Worm (Caenorhabditis elegans) whole organism, L4 larva: ENCODE results near the gene clic-1.
A peak's percentile ranks its signal among the peaks of the same experiment; 100 is the strongest.

ENCODE experiments used
- D1046.2 ChIP-seq: fragments of 200-800 bp; sonication (Bioruptor generic); IDR thresholded peaks from 2 replicates; pipeline ENCODE4 v1.3.6; 2022; ENCODE audit warnings: missing genetic modification characterization, missing compliant biosample characterization
- T20F7.1 ChIP-seq: fragments of 200-800 bp; sonication (Bioruptor generic); optimal IDR thresholded peaks from 2 replicates; lab custom pipeline; 2018; ENCODE audit warnings: mild to moderate bottlenecking, missing genetic modification characterization, missing compliant biosample characterization
- T26A8.4 ChIP-seq: fragments of 200-800 bp; sonication (Bioruptor generic); IDR thresholded peaks from 2 replicates; pipeline ENCODE4 v1.3.6; 2022; ENCODE audit warnings: missing genetic modification characterization, missing compliant biosample characterization
- Y105C5A.15 ChIP-seq: fragments of 200-800 bp; sonication (Bioruptor generic); IDR thresholded peaks from 2 replicates; pipeline ENCODE4 v1.3.6; 2022; ENCODE audit warnings: missing genetic modification characterization, missing compliant biosample characterization
- aha-1 ChIP-seq: fragments of 150-350 bp; peaks from one replicate; lab custom pipeline; 2014; ENCODE audit warnings: missing biosample characterization, missing genetic modification characterization
- attf-4 ChIP-seq: sonication (generic microtip); optimal IDR thresholded peaks from 3 replicates; lab custom pipeline; 2017; ENCODE audit warnings: missing biosample characterization, missing genetic modification characterization
- ceh-20 ChIP-seq: fragments of 200-800 bp; sonication (Bioruptor generic); IDR thresholded peaks from 2 replicates; pipeline ENCODE4 v1.3.6; 2022; ENCODE audit warnings: missing genetic modification reagents, missing genetic modification characterization, missing compliant biosample characterization
- ceh-28 ChIP-seq: fragments of 150-350 bp; optimal IDR thresholded peaks from 2 replicates; lab custom pipeline; 2014; ENCODE audit warnings: missing biosample characterization, missing genetic modification reagents, missing genetic modification characterization
- ceh-44 ChIP-seq: fragments of 200-800 bp; sonication (Bioruptor generic); IDR thresholded peaks from 2 replicates; pipeline ENCODE4 v1.3.6; 2022; ENCODE audit warnings: missing genetic modification reagents, missing genetic modification characterization, missing compliant biosample characterization
- ceh-62 ChIP-seq: sonication (generic microtip); optimal IDR thresholded peaks from 2 replicates; lab custom pipeline; 2017; ENCODE audit warnings: missing biosample characterization, missing genetic modification characterization
- ceh-82 ChIP-seq: sonication (generic microtip); optimal IDR thresholded peaks from 2 replicates; lab custom pipeline; 2017; ENCODE audit warnings: missing biosample characterization, missing genetic modification characterization
- daf-16 ChIP-seq, 3 experiments: sonication (generic microtip); optimal IDR thresholded peaks; 2 replicates each; lab custom pipeline; 2016 to 2017; ENCODE audit warnings: missing genetic modification characterization in 3 of 3, missing genetic modification reagents in 3 of 3, mild to moderate bottlenecking in 2 of 3, missing compliant biosample characterization in 2 of 3, missing biosample characterization in 1 of 3, moderate library complexity in 1 of 3
- dmd-6 ChIP-seq: fragments of 200-800 bp; sonication (Bioruptor generic); IDR thresholded peaks from 2 replicates; pipeline ENCODE4 v1.3.6; 2022; ENCODE audit warnings: missing genetic modification reagents, missing genetic modification characterization, missing compliant biosample characterization
- dmd-9 ChIP-seq: fragments of 200-800 bp; sonication (Bioruptor generic); IDR thresholded peaks from 2 replicates; pipeline ENCODE4 v1.3.6; 2022; ENCODE audit warnings: missing genetic modification reagents, missing genetic modification characterization, missing compliant biosample characterization
- dve-1 ChIP-seq: sonication (generic microtip); optimal IDR thresholded peaks from 2 replicates; lab custom pipeline; 2017; ENCODE audit warnings: antibody characterized with exemption, mild to moderate bottlenecking, missing genetic modification characterization, missing compliant biosample characterization; ENCODE audit not compliant: insufficient read depth
- fkh-10 ChIP-seq: fragments of 150-350 bp; optimal IDR thresholded peaks from 2 replicates; lab custom pipeline; 2014; ENCODE audit warnings: missing biosample characterization, missing genetic modification reagents, missing genetic modification characterization
- hlh-11 ChIP-seq: fragments of 200-800 bp; sonication (Bioruptor generic); optimal IDR thresholded peaks from 2 replicates; lab custom pipeline; 2018; ENCODE audit warnings: mild to moderate bottlenecking, missing genetic modification characterization, missing compliant biosample characterization
- hlh-30 ChIP-seq: sonication (generic microtip); optimal IDR thresholded peaks from 2 replicates; lab custom pipeline; 2017; ENCODE audit warnings: antibody characterized with exemption, mild to moderate bottlenecking, missing genetic modification characterization, missing compliant biosample characterization; ENCODE audit not compliant: insufficient read depth
- lin-1 ChIP-seq: fragments of 200-800 bp; sonication (Bioruptor generic); IDR thresholded peaks from 2 replicates; pipeline ENCODE4 v1.3.6; 2022; ENCODE audit warnings: missing genetic modification reagents, missing genetic modification characterization, missing compliant biosample characterization
- lin-13 ChIP-seq: fragments of 150-350 bp; optimal IDR thresholded peaks from 2 replicates; lab custom pipeline; 2014; ENCODE audit warnings: missing biosample characterization, missing genetic modification reagents, missing genetic modification characterization
- lin-15B ChIP-seq: fragments of 150-350 bp; sonication (generic microtip); optimal IDR thresholded peaks from 3 replicates; lab custom pipeline; 2014; ENCODE audit warnings: missing biosample characterization, missing genetic modification characterization
- lin-29 ChIP-seq: fragments of 200-800 bp; sonication (Bioruptor generic); IDR thresholded peaks from 2 replicates; pipeline ENCODE4 v1.3.6; 2022; ENCODE audit warnings: missing genetic modification reagents, missing genetic modification characterization, missing compliant biosample characterization
- lin-38 ChIP-seq: fragments of 200-800 bp; sonication (Bioruptor generic); IDR thresholded peaks from 2 replicates; pipeline ENCODE4 v1.3.6; 2022; ENCODE audit warnings: missing genetic modification reagents, missing genetic modification characterization, missing compliant biosample characterization
- lsy-2 ChIP-seq, 2 experiments: fragments of 150-350 bp in 1 of 2; sonication (generic microtip) in 1 of 2; optimal IDR thresholded peaks; 2 replicates each; lab custom pipeline; 2014 to 2017; ENCODE audit warnings: missing biosample characterization in 2 of 2, missing genetic modification characterization in 2 of 2
- mdl-1 ChIP-seq, 2 experiments: fragments of 150-350 bp in 1 of 2; sonication (generic microtip) in 1 of 2; optimal IDR thresholded peaks; 2 replicates each; lab custom pipeline; 2014 to 2017; ENCODE audit warnings: missing biosample characterization in 2 of 2, missing genetic modification characterization in 2 of 2
- mdt-29 ChIP-seq: fragments of 200-800 bp; sonication (Bioruptor generic); IDR thresholded peaks from 2 replicates; pipeline ENCODE4 v1.3.6; 2022; ENCODE audit warnings: missing genetic modification reagents, missing genetic modification characterization, missing compliant biosample characterization
- mep-1 ChIP-seq: fragments of 150-350 bp; sonication (generic microtip); optimal IDR thresholded peaks from 3 replicates; lab custom pipeline; 2014; ENCODE audit warnings: missing biosample characterization, missing genetic modification characterization
- mxl-2 ChIP-seq: fragments of 200-800 bp; sonication (Bioruptor generic); conservative IDR thresholded peaks from 2 replicates; pipeline ENCODE4 v1.3.6; 2022; ENCODE audit warnings: missing genetic modification reagents, missing genetic modification characterization, missing compliant biosample characterization
- mxl-3 ChIP-seq: fragments of 200-800 bp; sonication (Bioruptor generic); optimal IDR thresholded peaks from 2 replicates; lab custom pipeline; 2018; ENCODE audit warnings: mild to moderate bottlenecking, missing genetic modification characterization, missing compliant biosample characterization
- nhr-102 ChIP-seq: sonication (generic microtip); optimal IDR thresholded peaks from 2 replicates; lab custom pipeline; 2016; ENCODE audit warnings: mild to moderate bottlenecking, missing genetic modification characterization, moderate library complexity, missing compliant biosample characterization
- nhr-11 ChIP-seq: fragments of 150-350 bp; optimal IDR thresholded peaks from 2 replicates; lab custom pipeline; 2014; ENCODE audit warnings: missing biosample characterization, missing genetic modification characterization
- nhr-25 ChIP-seq: sonication (generic microtip); optimal IDR thresholded peaks from 2 replicates; lab custom pipeline; 2017; ENCODE audit warnings: missing genetic modification characterization, mild to moderate bottlenecking, missing compliant biosample characterization, antibody characterized with exemption, moderate library complexity, borderline replicate concordance; ENCODE audit not compliant: insufficient read depth
- nhr-28 ChIP-seq: fragments of 150-350 bp; optimal IDR thresholded peaks from 2 replicates; lab custom pipeline; 2014; ENCODE audit warnings: missing biosample characterization, missing genetic modification characterization
- nhr-41 ChIP-seq: fragments of 200-800 bp; sonication (Bioruptor generic); IDR thresholded peaks from 2 replicates; pipeline ENCODE4 v1.3.6; 2022; ENCODE audit warnings: missing genetic modification reagents, missing genetic modification characterization, missing compliant biosample characterization
- nhr-48 ChIP-seq: sonication (generic microtip); optimal IDR thresholded peaks from 2 replicates; lab custom pipeline; 2016; ENCODE audit warnings: mild to moderate bottlenecking, missing genetic modification characterization, missing compliant biosample characterization
- nhr-76 ChIP-seq: fragments of 150-350 bp; optimal IDR thresholded peaks from 2 replicates; lab custom pipeline; 2014; ENCODE audit warnings: missing biosample characterization, missing genetic modification characterization
- nhr-77 ChIP-seq: fragments of 150-350 bp; optimal IDR thresholded peaks from 2 replicates; lab custom pipeline; 2014; ENCODE audit warnings: missing biosample characterization, missing genetic modification characterization
- pha-4 ChIP-seq, 2 experiments: fragments of 150-350 bp in 1 of 2; fragments of 200-800 bp in 1 of 2; sonication (Bioruptor generic) in 1 of 2; IDR thresholded peaks in 1 of 2; optimal IDR thresholded peaks in 1 of 2; 2 replicates each; pipeline versions ENCODE4 v1.3.6 to Lab custom; 2014 to 2022; ENCODE audit warnings: missing genetic modification characterization in 2 of 2, missing genetic modification reagents in 2 of 2, missing biosample characterization in 1 of 2, missing compliant biosample characterization in 1 of 2
- pqm-1 ChIP-seq: sonication (generic microtip); optimal IDR thresholded peaks from 2 replicates; lab custom pipeline; 2017; ENCODE audit warnings: missing biosample characterization, missing genetic modification characterization
- saeg-2 ChIP-seq: fragments of 200-800 bp; sonication (Bioruptor generic); IDR thresholded peaks from 2 replicates; pipeline ENCODE4 v1.3.6; 2022; ENCODE audit warnings: missing genetic modification reagents, missing genetic modification characterization, missing compliant biosample characterization
- set-16 ChIP-seq: fragments of 200-800 bp; sonication (Bioruptor generic); IDR thresholded peaks from 2 replicates; pipeline ENCODE4 v1.3.6; 2022; ENCODE audit warnings: missing genetic modification reagents, missing genetic modification characterization, missing compliant biosample characterization
- tag-97 ChIP-seq: fragments of 200-800 bp; sonication (Bioruptor generic); IDR thresholded peaks from 2 replicates; pipeline ENCODE4 v1.3.6; 2022; ENCODE audit warnings: missing genetic modification characterization, missing compliant biosample characterization
- tra-1 ChIP-seq: fragments of 200-800 bp; sonication (Bioruptor generic); IDR thresholded peaks from 2 replicates; pipeline ENCODE4 v1.3.6; 2022; ENCODE audit warnings: missing genetic modification reagents, missing genetic modification characterization, missing compliant biosample characterization
- unc-39 ChIP-seq: sonication (generic microtip); optimal IDR thresholded peaks from 2 replicates; lab custom pipeline; 2017; ENCODE audit warnings: missing biosample characterization, missing genetic modification characterization
- ztf-7 ChIP-seq: fragments of 150-350 bp; optimal IDR thresholded peaks from 2 replicates; lab custom pipeline; 2014; ENCODE audit warnings: missing biosample characterization, missing genetic modification characterization

The clic-1 gene

DNA sequence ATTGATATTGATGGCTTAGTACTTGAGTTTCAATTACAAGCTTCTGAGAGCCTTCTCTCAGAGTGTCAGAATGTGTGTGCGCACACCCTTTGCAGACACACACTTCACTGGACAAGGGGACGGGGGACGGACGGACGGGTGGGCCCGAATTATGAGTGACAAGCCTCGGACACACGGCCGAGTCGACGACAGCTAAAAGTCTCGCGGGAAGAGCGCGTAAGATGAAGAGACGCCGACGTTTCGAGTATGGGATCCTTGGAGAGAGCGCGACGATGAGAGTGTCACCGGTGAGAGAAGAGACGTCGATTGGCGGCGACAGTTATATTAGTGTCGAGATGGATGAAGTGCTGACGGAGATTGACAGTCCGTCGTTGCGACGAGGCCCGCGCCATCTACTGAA lies 11.2 kb upstream of the clic-1 start (continued):
- no peak for TF ChIP-seq lin-15B (tag; lab: Kevin White, UChicago)

DNA sequence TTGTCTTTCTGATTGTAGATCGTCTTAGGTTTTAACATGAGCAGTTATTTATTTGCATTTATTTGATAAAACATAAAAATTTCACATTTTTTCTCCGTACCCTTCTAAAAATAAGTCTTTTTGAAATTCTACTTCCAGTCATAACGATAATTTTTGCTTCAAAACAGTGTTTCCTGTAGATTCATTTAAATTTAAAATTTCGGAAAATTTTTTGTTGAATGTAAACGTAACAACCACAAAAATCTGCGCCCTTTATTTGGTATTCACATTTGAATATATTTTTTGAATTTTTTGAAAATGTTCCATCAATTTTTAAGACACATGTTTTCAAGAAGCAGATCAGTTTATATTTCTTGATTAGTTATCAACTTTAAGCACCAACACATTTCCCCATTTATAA lies 10.7 kb upstream of the clic-1 start:
- no peak for TF ChIP-seq unc-39
- no peak for TF ChIP-seq nhr-41 (GFP tag; lab: Robert Waterston, UW)
- no peak for TF ChIP-seq nhr-25 (tag; lab: Kevin White, UChicago)
- TF ChIP-seq aha-1 (tag; lab: Kevin White, UChicago): peak; percentile 92
- TF ChIP-seq dmd-9 (GFP tag; lab: Robert Waterston, UW): no peak

DNA sequence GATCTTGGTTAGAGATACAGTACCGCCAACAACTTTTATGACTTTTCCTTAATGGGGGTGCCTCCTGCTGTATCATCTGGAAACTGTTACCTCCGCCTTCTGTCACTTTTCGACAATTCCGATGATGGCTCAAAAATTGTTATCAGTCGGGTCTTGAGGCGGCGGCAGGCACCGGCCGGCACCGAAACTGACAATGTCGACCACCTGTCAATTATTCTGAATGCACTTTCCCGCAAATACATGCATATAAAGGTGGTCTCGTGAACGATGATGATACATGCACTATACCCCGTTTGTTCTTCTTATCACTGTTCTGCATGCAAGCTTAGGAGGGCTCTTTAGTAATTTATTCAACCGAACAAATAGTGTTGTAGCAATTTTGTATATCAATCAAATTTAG lies 9.4 kb upstream of the clic-1 start:
- TF ChIP-seq unc-39 (no peak), ceh-44 (GFP tag; lab: Robert Waterston, UW) (no peak), ceh-62 (tag; lab: Kevin White, UChicago) (no peak), lin-1 (GFP tag; lab: Robert Waterston, UW) (peak; percentile 94), Y105C5A.15 (no peak), pha-4 (GFP tag; IDR thresholded peaks at IDR 0.05; lab: Robert Waterston, UW) (peak; percentile 83), pha-4 (tag; optimal IDR thresholded peaks at IDR 0.05; lab: Kevin White, UChicago) (no peak), T26A8.4 (GFP tag; lab: Robert Waterston, UW) (0 out of 2 replicates have a peak, but pooled peaks have one; percentile 47), tra-1 (GFP tag; lab: Robert Waterston, UW) (peak; percentile 100), hlh-30 (tag; lab: Kevin White, UChicago) (peak; percentile 58), saeg-2 (peak; percentile 80; the same call in 1 of the 2 replicates), mxl-3 (peak; percentile 49), lsy-2 (tag; optimal IDR thresholded peaks at IDR 0.05; lab: Kevin White, UChicago) (peak in 1 of 2 experiments; percentile 8), lin-13 (GFP tag; lab: Kevin White, UChicago) (no peak), aha-1 (tag; lab: Kevin White, UChicago) (peak; percentile 50), D1046.2 (GFP tag; lab: Robert Waterston, UW) (no peak), lin-38 (GFP tag; lab: Robert Waterston, UW) (no peak), mep-1 (peak; percentile 53), nhr-28 (peak; percentile 75), set-16 (GFP tag; lab: Robert Waterston, UW) (peak; percentile 41; the same call in 1 of the 2 replicates), T20F7.1 (GFP tag; lab: Kevin White, UChicago) (peak; percentile 37), pqm-1 (tag; lab: Kevin White, UChicago) (peak; percentile 53), mdl-1 (tag; optimal IDR thresholded peaks at IDR 0.05; lab: Kevin White, UChicago) (peak in 1 of 2 experiments; percentile 2), mxl-2 (GFP tag; lab: Robert Waterston, UW) (0 out of 2 replicates have a peak, but pooled peaks have one; percentile 28), tag-97 (GFP tag; lab: Robert Waterston, UW) (no peak), daf-16 (GFP tag; optimal IDR thresholded peaks at IDR 0.05; lab: Kevin White, UChicago) (peak in 1 of 2 experiments; percentile 69), daf-16 (tag; optimal IDR thresholded peaks at IDR 0.05; lab: Kevin White, UChicago) (peak; percentile 89), nhr-102 (tag; lab: Kevin White, UChicago) (peak; percentile 85), nhr-48 (tag; lab: Kevin White, UChicago) (peak; percentile 88), fkh-10 (GFP tag; lab: Kevin White, UChicago) (no peak), ceh-82 (tag; lab: Kevin White, UChicago) (no peak), mdt-29 (GFP tag; lab: Robert Waterston, UW) (peak; percentile 63; the same call in 1 of the 2 replicates), nhr-41 (GFP tag; lab: Robert Waterston, UW) (peak; percentile 54; the same call in 1 of the 2 replicates), nhr-76 (tag; lab: Kevin White, UChicago) (no peak), dve-1 (peak; percentile 97), ceh-20 (GFP tag; lab: Robert Waterston, UW) (peak; percentile 80), ztf-7 (tag; lab: Kevin White, UChicago) (no peak), hlh-11 (tag; lab: Kevin White, UChicago) (peak; percentile 97), nhr-11 (no peak), dmd-6 (peak; percentile 99), attf-4 (tag; lab: Kevin White, UChicago) (no peak), ceh-28 (tag; lab: Kevin White, UChicago) (no peak), nhr-77 (tag; lab: Kevin White, UChicago) (peak; percentile 25), lin-29 (GFP tag; lab: Robert Waterston, UW) (no peak)
